Fruit fly (Drosophila melanogaster) whole organism, prepupa: ENCODE data around the gene CG13137.
A peak's percentile ranks its signal among the peaks of the same experiment; 100 is the strongest.

Source experiments
- CG1621 ChIP-seq: fragments of 200-800 bp; sonication (Bioruptor generic); optimal IDR thresholded peaks from 3 replicates; lab custom pipeline; 2018; ENCODE audit warnings: missing biosample characterization, mild to moderate bottlenecking, missing genetic modification characterization
- CG8632 ChIP-seq: fragments of 200-800 bp; sonication (Bioruptor generic); optimal IDR thresholded peaks from 3 replicates; lab custom pipeline; 2016; ENCODE audit warnings: missing biosample characterization, missing genetic modification characterization
- Gug ChIP-seq: fragments of 200-800 bp; sonication (Bioruptor generic); IDR thresholded peaks from 2 replicates; pipeline ENCODE4 v1.3.6; 2022; ENCODE audit warnings: missing biosample characterization, missing genetic modification characterization
- vri ChIP-seq: fragments of 200-800 bp; sonication (Bioruptor generic); optimal IDR thresholded peaks from 3 replicates; lab custom pipeline; 2016; ENCODE audit warnings: missing biosample characterization, mild to moderate bottlenecking, missing genetic modification characterization

DNA sequence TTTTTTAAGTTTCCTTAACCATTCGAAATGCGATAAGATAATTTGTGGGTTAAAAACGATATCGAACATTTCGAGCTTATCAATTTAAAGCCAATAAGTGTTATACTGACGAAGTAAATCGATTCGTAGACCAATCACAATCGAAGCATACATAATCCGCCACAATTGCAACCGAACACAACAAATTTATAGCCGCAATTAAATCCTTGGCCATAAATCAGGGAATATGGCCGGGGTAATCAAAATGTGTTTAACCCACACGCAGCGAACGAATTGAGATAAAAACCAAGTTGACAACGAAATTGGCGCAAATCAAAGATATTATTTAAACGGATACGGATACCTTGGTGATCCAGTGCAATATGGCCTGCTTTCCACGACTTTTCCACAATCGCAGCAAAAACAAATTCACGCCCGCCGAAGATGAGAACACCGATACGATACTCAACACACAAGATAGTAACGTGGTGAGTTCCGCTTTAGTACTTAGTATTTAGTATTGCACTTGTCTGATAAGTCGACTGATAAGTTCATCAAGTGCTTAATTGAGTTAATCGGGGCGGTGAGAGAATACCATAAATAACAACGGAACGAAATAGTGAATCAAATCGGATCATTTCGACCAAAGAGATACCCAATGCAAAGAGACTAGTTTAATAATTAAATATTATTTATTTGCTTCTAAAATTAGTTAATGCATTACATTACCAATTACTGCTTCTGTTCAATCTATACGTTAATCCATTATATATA is 25.6 kb upstream of the CG13137 start:
- TF ChIP-seq CG8632 (GFP tag; lab: Kevin White, UChicago): no peak
- no peak for TF ChIP-seq Gug (GFP tag; lab: Robert Waterston, UW)
- peak; percentile 47 for TF ChIP-seq vri (GFP tag; lab: Kevin White, UChicago)
- TF ChIP-seq CG1621 (tag; lab: Kevin White, UChicago): no peak
